Worm (Caenorhabditis elegans) whole organism, midembryonic: ENCODE measurements around the gene sas-4.
A peak's percentile ranks its signal among the peaks of the same experiment; 100 is the strongest.

Experiments used
- T22C8.4 ChIP-seq: fragments of 200-800 bp; sonication (Bioruptor generic); IDR thresholded peaks from 2 replicates; pipeline ENCODE4 v1.3.6; 2022; ENCODE audit warnings: missing genetic modification characterization, missing compliant biosample characterization
- cog-1 ChIP-seq: sonication (generic microtip); optimal IDR thresholded peaks from 2 replicates; lab custom pipeline; 2016; ENCODE audit warnings: missing genetic modification characterization, missing compliant biosample characterization
- klf-2 ChIP-seq: fragments of 200-800 bp; sonication (Bioruptor generic); conservative IDR thresholded peaks from 2 replicates; pipeline ENCODE4 v1.3.6; 2022; ENCODE audit warnings: missing genetic modification reagents, missing genetic modification characterization, missing compliant biosample characterization
- med-1 ChIP-seq: sonication (generic microtip); optimal IDR thresholded peaks from 2 replicates; lab custom pipeline; 2017; ENCODE audit warnings: missing genetic modification characterization, mild to moderate bottlenecking, missing compliant biosample characterization, antibody characterized with exemption, missing genetic modification reagents; ENCODE audit not compliant: insufficient read depth
- ref-1 ChIP-seq: fragments of 200-800 bp; sonication (Bioruptor generic); conservative IDR thresholded peaks from 2 replicates; pipeline ENCODE4 v1.3.6; 2022; ENCODE audit warnings: missing genetic modification reagents, missing genetic modification characterization, missing compliant biosample characterization
- tab-1 ChIP-seq: fragments of 200-800 bp; sonication (Bioruptor generic); IDR thresholded peaks from 2 replicates; pipeline ENCODE4 v1.3.6; 2022; ENCODE audit warnings: missing genetic modification characterization, missing compliant biosample characterization
- ztf-29 ChIP-seq: fragments of 200-800 bp; sonication (Bioruptor generic); IDR thresholded peaks from 2 replicates; pipeline ENCODE4 v1.3.6; 2022; ENCODE audit warnings: missing genetic modification reagents, missing genetic modification characterization, missing compliant biosample characterization

ce11 chrIII:8358213-8358672 is 39.9 kb upstream of the sas-4 start, which contains the start of the genes R05D3.8 and rfp-1:
- TF ChIP-seq tab-1 (GFP tag; lab: Robert Waterston, UW) (no peak), klf-2 (GFP tag; lab: Robert Waterston, UW) (no peak), cog-1 (peak; percentile 9), med-1 (GFP tag; lab: Kevin White, UChicago) (no peak), ztf-29 (GFP tag; lab: Robert Waterston, UW) (no peak), T22C8.4 (GFP tag; lab: Robert Waterston, UW) (no peak), ref-1 (no peak)
